Fruit fly (Drosophila melanogaster) whole organism, embryonic: ENCODE data around the gene CG2685.

ENCODE experiments used
- Atf6 ChIP-seq: fragments of 200-800 bp; sonication (Bioruptor generic); IDR thresholded peaks from 2 replicates; pipeline ENCODE4 v1.3.6; 2022; ENCODE audit warnings: missing biosample characterization, missing genetic modification characterization
- Awh ChIP-seq: fragments of 200-800 bp; sonication (Bioruptor generic); IDR thresholded peaks from 2 replicates; pipeline ENCODE4, ENCODE4 v1.3.6; 2022; ENCODE audit warnings: missing biosample characterization, missing genetic modification characterization
- CG10267 ChIP-seq: fragments of 200-800 bp; sonication (Bioruptor generic); optimal IDR thresholded peaks from 2 replicates; lab custom pipeline; 2018; ENCODE audit warnings: missing biosample characterization, mild to moderate bottlenecking, missing genetic modification characterization, moderate library complexity
- CG10979 ChIP-seq: fragments of 200-800 bp; sonication (Bioruptor generic); optimal IDR thresholded peaks from 2 replicates; lab custom pipeline; 2018; ENCODE audit warnings: missing biosample characterization, mild to moderate bottlenecking, missing genetic modification characterization, moderate library complexity
- CG11695 ChIP-seq: fragments of 200-800 bp; sonication (Bioruptor generic); IDR thresholded peaks from 3 replicates; pipeline ENCODE4 v1.3.6; 2022; ENCODE audit warnings: missing biosample characterization, missing genetic modification characterization
- CG11696 ChIP-seq: fragments of 200-800 bp; sonication (Bioruptor generic); IDR thresholded peaks from 2 replicates; pipeline ENCODE4 v1.3.6; 2022; ENCODE audit warnings: missing biosample characterization, missing genetic modification characterization
- CG11723 ChIP-seq: fragments of 200-800 bp; sonication (Bioruptor generic); optimal IDR thresholded peaks from 2 replicates; lab custom pipeline; 2017; ENCODE audit warnings: missing biosample characterization, mild to moderate bottlenecking, missing genetic modification characterization
- CG14860 ChIP-seq: fragments of 200-800 bp; sonication (Bioruptor generic); IDR thresholded peaks from 3 replicates; pipeline ENCODE4 v1.3.6; 2022; ENCODE audit warnings: missing biosample characterization, missing genetic modification characterization; ENCODE audit not compliant: partially characterized antibody
- CG16863 ChIP-seq: fragments of 200-800 bp; sonication (Bioruptor generic); optimal IDR thresholded peaks from 3 replicates; lab custom pipeline; 2016; ENCODE audit warnings: missing biosample characterization, missing genetic modification characterization
- CG18262 ChIP-seq: fragments of 200-800 bp; optimal IDR thresholded peaks from 3 replicates; lab custom pipeline; 2019; ENCODE audit warnings: missing biosample characterization, mild to moderate bottlenecking, missing genetic modification characterization, moderate library complexity
- CG32532 ChIP-seq: fragments of 200-800 bp; sonication (Bioruptor generic); IDR thresholded peaks from 2 replicates; pipeline ENCODE4 v1.3.6; 2022; ENCODE audit warnings: missing biosample characterization, missing genetic modification characterization
- CG32767 ChIP-seq: fragments of 200-800 bp; sonication (Bioruptor generic); IDR thresholded peaks from 2 replicates; pipeline ENCODE4 v1.3.6; 2022; ENCODE audit warnings: missing biosample characterization, missing genetic modification characterization
- CG4282 ChIP-seq: fragments of 200-800 bp; sonication (Bioruptor generic); optimal IDR thresholded peaks from 2 replicates; lab custom pipeline; 2016; ENCODE audit warnings: missing biosample characterization, missing genetic modification characterization
- CG7963 ChIP-seq: fragments of 200-800 bp; sonication (Bioruptor generic); IDR thresholded peaks from 3 replicates; pipeline ENCODE4 v1.3.6; 2022; ENCODE audit warnings: missing biosample characterization, missing genetic modification characterization; ENCODE audit not compliant: partially characterized antibody
- Dfd ChIP-seq, 2 experiments: fragments of >200 bp; optimal IDR thresholded peaks; 2 replicates each; lab custom pipeline; 2017; ENCODE audit warnings: missing biosample characterization in 2 of 2, missing genetic modification characterization in 2 of 2
- Doc2 ChIP-seq: fragments of 200-800 bp; sonication (Bioruptor generic); IDR thresholded peaks from 2 replicates; pipeline ENCODE4 v1.3.6; 2022; ENCODE audit warnings: missing biosample characterization, missing genetic modification characterization
- Doc3 ChIP-seq: fragments of 200-800 bp; sonication (Bioruptor generic); IDR thresholded peaks from 3 replicates; pipeline ENCODE4 v1.3.6; 2022; ENCODE audit warnings: missing biosample characterization, missing genetic modification characterization; ENCODE audit not compliant: partially characterized antibody
- Dref ChIP-seq: fragments of 200-800 bp; sonication (Bioruptor generic); IDR thresholded peaks from 2 replicates; pipeline ENCODE4 v1.3.6; 2022; ENCODE audit warnings: missing biosample characterization, missing genetic modification characterization
- Gsc ChIP-seq: fragments of 200-800 bp; sonication (Bioruptor generic); IDR thresholded peaks from 2 replicates; pipeline ENCODE4 v1.3.6; 2022; ENCODE audit warnings: missing biosample characterization, missing genetic modification characterization
- H2.0 ChIP-seq: fragments of 200-800 bp; sonication (Bioruptor generic); IDR thresholded peaks from 2 replicates; pipeline ENCODE4 v1.3.6; 2022; ENCODE audit warnings: missing biosample characterization, missing genetic modification characterization
- HLHmδ ChIP-seq: fragments of 200-800 bp; sonication (Bioruptor generic); optimal IDR thresholded peaks from 2 replicates; lab custom pipeline; 2018; ENCODE audit warnings: missing biosample characterization, mild to moderate bottlenecking, missing genetic modification characterization, moderate library complexity
- Hey ChIP-seq: fragments of 200-800 bp; sonication (Bioruptor generic); optimal IDR thresholded peaks from 3 replicates; lab custom pipeline; 2018; ENCODE audit warnings: missing biosample characterization, mild to moderate bottlenecking, missing genetic modification characterization
- Hmx ChIP-seq: fragments of 200-800 bp; sonication (Bioruptor generic); optimal IDR thresholded peaks from 2 replicates; lab custom pipeline; 2016; ENCODE audit warnings: missing biosample characterization, missing genetic modification characterization
- Lhr ChIP-seq: fragments of 200-800 bp; sonication (Bioruptor generic); optimal IDR thresholded peaks from 3 replicates; lab custom pipeline; 2017; ENCODE audit warnings: mild to moderate bottlenecking, missing biosample characterization, missing genetic modification reagents, missing genetic modification characterization
- Max ChIP-seq: fragments of 200-800 bp; sonication (Bioruptor generic); optimal IDR thresholded peaks from 2 replicates; lab custom pipeline; 2016; ENCODE audit warnings: missing biosample characterization, mild to moderate bottlenecking, missing genetic modification characterization
- NC2β ChIP-seq: fragments of 200-800 bp; sonication (Bioruptor generic); optimal IDR thresholded peaks from 2 replicates; lab custom pipeline; 2016; ENCODE audit warnings: missing biosample characterization, missing genetic modification characterization
- Nf-YA ChIP-seq: fragments of 200-800 bp; sonication (Bioruptor generic); IDR thresholded peaks from 2 replicates; pipeline ENCODE4 v1.3.6; 2022; ENCODE audit warnings: missing biosample characterization, missing genetic modification characterization
- Nf-YC ChIP-seq: fragments of 200-800 bp; optimal IDR thresholded peaks from 3 replicates; lab custom pipeline; 2019; ENCODE audit warnings: missing biosample characterization, mild to moderate bottlenecking, missing genetic modification characterization, moderate library complexity
- Optix ChIP-seq: fragments of 200-800 bp; sonication (Bioruptor generic); IDR thresholded peaks from 3 replicates; pipeline ENCODE4 v1.3.6; 2022; ENCODE audit warnings: missing biosample characterization, missing genetic modification characterization
- Poxn ChIP-seq: fragments of 200-800 bp; sonication (Bioruptor generic); IDR thresholded peaks from 2 replicates; pipeline ENCODE4 v1.3.6; 2022; ENCODE audit warnings: missing biosample characterization, missing genetic modification characterization
- amos ChIP-seq: fragments of 200-800 bp; sonication (Bioruptor generic); IDR thresholded peaks from 2 replicates; pipeline ENCODE4 v1.3.6; 2022; ENCODE audit warnings: missing biosample characterization, missing genetic modification characterization; ENCODE audit not compliant: partially characterized antibody
- ap ChIP-seq: fragments of 200-800 bp; sonication (Bioruptor generic); IDR thresholded peaks from 2 replicates; pipeline ENCODE4 v1.3.6; 2022; ENCODE audit warnings: missing biosample characterization, missing genetic modification characterization
- gcm ChIP-seq: fragments of 200-800 bp; sonication (Bioruptor generic); optimal IDR thresholded peaks from 2 replicates; lab custom pipeline; 2019; ENCODE audit warnings: missing biosample characterization, mild to moderate bottlenecking, missing genetic modification characterization, moderate library complexity
- grn ChIP-seq: fragments of 200-800 bp; sonication (Bioruptor generic); optimal IDR thresholded peaks from 3 replicates; lab custom pipeline; 2017; ENCODE audit warnings: missing biosample characterization, missing genetic modification characterization
- jigr1 ChIP-seq: fragments of 200-800 bp; sonication (Bioruptor generic); IDR thresholded peaks from 3 replicates; pipeline ENCODE4 v1.3.6; 2022; ENCODE audit warnings: missing biosample characterization, missing genetic modification characterization
- jumu ChIP-seq: fragments of 200-800 bp; sonication (Bioruptor generic); optimal IDR thresholded peaks from 3 replicates; lab custom pipeline; 2016; ENCODE audit warnings: missing biosample characterization, missing genetic modification characterization
- mirr ChIP-seq: fragments of 200-800 bp; sonication (Bioruptor generic); optimal IDR thresholded peaks from 3 replicates; lab custom pipeline; 2018; ENCODE audit warnings: missing biosample characterization, mild to moderate bottlenecking, missing genetic modification characterization
- nerfin-1 ChIP-seq: fragments of 200-800 bp; sonication (Bioruptor generic); optimal IDR thresholded peaks from 3 replicates; lab custom pipeline; 2019; ENCODE audit warnings: missing biosample characterization, mild to moderate bottlenecking, missing genetic modification characterization, moderate library complexity
- oc ChIP-seq: fragments of 200-800 bp; sonication (Bioruptor generic); optimal IDR thresholded peaks from 2 replicates; lab custom pipeline; 2018; ENCODE audit warnings: missing biosample characterization, mild to moderate bottlenecking, missing genetic modification characterization, moderate library complexity
- otp ChIP-seq: fragments of 200-800 bp; sonication (Bioruptor generic); IDR thresholded peaks from 3 replicates; pipeline ENCODE4, ENCODE4 v1.3.6; 2022; ENCODE audit warnings: missing biosample characterization, missing genetic modification characterization
- peb ChIP-seq: fragments of 200-800 bp; sonication (Bioruptor generic); IDR thresholded peaks from 2 replicates; pipeline ENCODE4 v1.3.6; 2022; ENCODE audit warnings: missing biosample characterization, missing genetic modification characterization
- phol ChIP-seq: fragments of 200-800 bp; sonication (Bioruptor generic); optimal IDR thresholded peaks from 3 replicates; lab custom pipeline; 2018; ENCODE audit warnings: missing biosample characterization, mild to moderate bottlenecking, missing genetic modification characterization, moderate library complexity
- pum ChIP-seq: fragments of 200-800 bp; sonication (Bioruptor generic); optimal IDR thresholded peaks from 2 replicates; lab custom pipeline; 2016; ENCODE audit warnings: missing biosample characterization, missing genetic modification characterization
- sens ChIP-seq: fragments of 200-800 bp; sonication (Bioruptor generic); peaks from one replicate; lab custom pipeline; 2016; ENCODE audit warnings: missing biosample characterization, missing genetic modification characterization
- seq ChIP-seq: fragments of 200-800 bp; sonication (Bioruptor generic); IDR thresholded peaks from 2 replicates; pipeline ENCODE4 v1.3.6; 2022; ENCODE audit warnings: missing biosample characterization, missing genetic modification characterization
- shn ChIP-seq: fragments of 200-800 bp; sonication (Bioruptor generic); optimal IDR thresholded peaks from 3 replicates; lab custom pipeline; 2016; ENCODE audit warnings: missing biosample characterization, missing genetic modification characterization
- slou ChIP-seq: fragments of 200-800 bp; sonication (Bioruptor generic); optimal IDR thresholded peaks from 3 replicates; lab custom pipeline; 2016; ENCODE audit warnings: missing biosample characterization, missing genetic modification characterization
- tna ChIP-seq: fragments of 200-800 bp; sonication (Bioruptor generic); IDR thresholded peaks from 2 replicates; pipeline ENCODE4 v1.3.6; 2022; ENCODE audit warnings: missing biosample characterization, missing genetic modification characterization; ENCODE audit not compliant: partially characterized antibody
- yki ChIP-seq: fragments of >200 bp; optimal IDR thresholded peaks from 3 replicates; lab custom pipeline; 2018
- zen ChIP-seq: fragments of 200-800 bp; sonication (Bioruptor generic); optimal IDR thresholded peaks from 3 replicates; lab custom pipeline; 2018; ENCODE audit warnings: missing biosample characterization, mild to moderate bottlenecking, missing genetic modification characterization, moderate library complexity

Gene CG2685

DNA sequence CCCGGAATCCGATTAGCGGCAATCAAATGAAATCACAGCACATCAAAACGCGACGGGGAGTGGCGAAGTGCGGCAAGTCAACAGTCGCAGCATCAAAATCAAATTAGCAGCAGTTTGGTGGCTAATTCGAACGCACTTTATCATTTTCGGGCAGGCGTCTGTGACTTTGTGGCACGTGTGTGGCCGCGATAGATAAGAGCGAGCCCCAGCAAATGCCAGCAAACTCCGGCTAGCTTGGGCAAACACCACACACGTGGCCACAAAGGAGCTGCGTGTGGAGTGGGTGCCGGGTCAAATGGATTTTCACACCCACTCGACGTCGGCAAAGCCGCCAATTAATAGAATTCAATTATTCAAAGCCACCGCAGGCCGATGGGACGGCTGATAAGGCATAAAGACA is 29.8 kb downstream of the CG2685 start:
- TF ChIP-seq CG7963 (GFP tag; lab: Robert Waterston, UW) (no peak), CG11695 (GFP tag; lab: Robert Waterston, UW) (no peak), Gsc (no peak), pum (GFP tag; lab: Kevin White, UChicago) (no peak), nerfin-1 (tag; lab: Kevin White, UChicago) (peak; percentile 43), ap (GFP tag; lab: Robert Waterston, UW) (no peak), Hey (tag; lab: Kevin White, UChicago) (peak; percentile 93), shn (no peak), CG14860 (GFP tag; lab: Robert Waterston, UW) (no peak), CG10979 (no peak), oc (tag; lab: Kevin White, UChicago) (peak; percentile 61)
- TF ChIP-seq, all 482 proteins: peak for 3

DNA sequence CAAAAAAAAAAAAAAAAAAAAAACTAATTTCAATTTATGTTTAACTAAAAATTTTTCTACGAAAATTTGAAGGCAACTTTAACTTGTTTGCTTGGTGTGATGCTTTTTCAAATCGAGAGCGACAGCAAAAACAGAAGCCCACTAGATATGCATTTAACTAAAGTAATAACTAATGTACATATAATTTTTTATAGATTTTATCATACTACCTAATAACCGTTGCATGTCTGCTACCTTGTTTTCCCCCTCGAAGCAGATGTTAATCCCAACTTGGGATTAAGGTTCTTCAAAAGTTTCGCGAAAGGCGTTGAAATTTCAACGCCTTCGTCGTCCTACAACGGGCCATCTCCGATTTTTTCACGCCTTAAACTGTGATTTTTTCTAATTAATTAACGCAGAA is 30.9 kb downstream of the CG2685 start, which contains the start of gene CG2652:
CG2652 (minus strand) TSS at position 101 of the 400 bp plus-strand sequence.
- TF ChIP-seq yki (lab: Kevin White, UChicago) (no peak), phol (tag; lab: Kevin White, UChicago) (no peak), CG11723 (GFP tag; lab: Kevin White, UChicago) (no peak), sens (GFP tag; lab: Kevin White, UChicago) (no peak), CG16863 (GFP tag; lab: Kevin White, UChicago) (no peak), CG11696 (GFP tag; lab: Robert Waterston, UW) (no peak), CG10267 (tag; lab: Kevin White, UChicago) (no peak), HLHmδ (GFP tag; lab: Kevin White, UChicago) (no peak), gcm (no peak), slou (GFP tag; lab: Kevin White, UChicago) (no peak), oc (tag; lab: Kevin White, UChicago) (no peak), peb (GFP tag; lab: Robert Waterston, UW) (no peak), jumu (GFP tag; lab: Kevin White, UChicago) (no peak), zen (tag; lab: Kevin White, UChicago) (no peak), Awh (GFP tag; lab: Robert Waterston, UW) (no peak), H2.0 (GFP tag; lab: Robert Waterston, UW) (no peak), Lhr (GFP tag; lab: Kevin White, UChicago) (no peak), tna (GFP tag; lab: Robert Waterston, UW) (no peak), amos (GFP tag; lab: Robert Waterston, UW) (no peak)

- TF ChIP-seq CG4282 (GFP tag; lab: Kevin White, UChicago): no peak
- TF ChIP-seq Hmx (GFP tag; lab: Kevin White, UChicago): no peak
- no peak for TF ChIP-seq Doc3 (GFP tag; lab: Robert Waterston, UW)
- TF ChIP-seq CG18262 (tag; lab: Kevin White, UChicago): no peak
- no peak for TF ChIP-seq Dfd (GFP tag; optimal IDR thresholded peaks at IDR 0.05; lab: Kevin White, UChicago)
- no peak for TF ChIP-seq Doc2 (GFP tag; lab: Robert Waterston, UW)
- TF ChIP-seq jigr1 (GFP tag; lab: Robert Waterston, UW): no peak
- no peak for TF ChIP-seq Max (GFP tag; lab: Kevin White, UChicago)
- TF ChIP-seq Nf-YC (tag; lab: Kevin White, UChicago): peak; percentile 84
- no peak for TF ChIP-seq mirr
- TF ChIP-seq NC2β: no peak
- no peak for TF ChIP-seq grn
- TF ChIP-seq CG32532 (GFP tag; lab: Robert Waterston, UW): no peak
- TF ChIP-seq jumu (GFP tag; lab: Kevin White, UChicago): no peak
- no peak for TF ChIP-seq otp (GFP tag; lab: Robert Waterston, UW)
- TF ChIP-seq Nf-YA: no peak
- TF ChIP-seq Dref (GFP tag; lab: Robert Waterston, UW): no peak
- no peak for TF ChIP-seq Optix (GFP tag; lab: Robert Waterston, UW)
- no peak for TF ChIP-seq Atf6 (GFP tag; lab: Robert Waterston, UW)
- peak; percentile 60; the same call in 1 of the 2 replicates for TF ChIP-seq CG32767 (GFP tag; lab: Robert Waterston, UW)
- peak; percentile 51; the same call in 1 of the 2 replicates for TF ChIP-seq seq (GFP tag; lab: Robert Waterston, UW)
- no peak for TF ChIP-seq Poxn (GFP tag; lab: Robert Waterston, UW)
These were observed 32.2 kb downstream of the CG2685 start, which contains the start of gene HLH3B for dm6 chrX:2681601-2682000. TSS of gene HLH3B (minus strand) at chrX:2681723.
